Fruit fly (Drosophila melanogaster) whole organism, embryonic: ENCODE data around the gene Atg12.

ENCODE experiments used
- Adf1 ChIP-seq: fragments of 200-800 bp; sonication (Bioruptor generic); IDR thresholded peaks from 2 replicates; pipeline ENCODE4 v1.3.6; 2022; ENCODE audit warnings: missing biosample characterization, missing genetic modification characterization
- Antp ChIP-seq: fragments of 200-800 bp; sonication (Bioruptor generic); optimal IDR thresholded peaks from 3 replicates; lab custom pipeline; 2016; ENCODE audit warnings: missing biosample characterization, missing genetic modification characterization
- Asciz ChIP-seq: fragments of 200-800 bp; sonication (Bioruptor generic); optimal IDR thresholded peaks from 2 replicates; lab custom pipeline; 2017; ENCODE audit warnings: missing biosample characterization, mild to moderate bottlenecking, missing genetic modification characterization, missing genetic modification reagents
- Atf3 ChIP-seq: fragments of 200-800 bp; sonication (Bioruptor generic); optimal IDR thresholded peaks from 3 replicates; lab custom pipeline; 2016; ENCODE audit warnings: missing biosample characterization, missing genetic modification characterization
- CG10462 ChIP-seq: fragments of 200-800 bp; sonication (Bioruptor generic); optimal IDR thresholded peaks from 2 replicates; lab custom pipeline; 2016; ENCODE audit warnings: missing biosample characterization, missing genetic modification characterization
- CG13123 ChIP-seq: fragments of 200-800 bp; sonication (Bioruptor generic); optimal IDR thresholded peaks from 2 replicates; lab custom pipeline; 2016; ENCODE audit warnings: missing biosample characterization, missing genetic modification characterization
- CG1529 ChIP-seq: fragments of 200-800 bp; sonication (Bioruptor generic); optimal IDR thresholded peaks from 3 replicates; lab custom pipeline; 2018; ENCODE audit warnings: missing biosample characterization, missing genetic modification characterization
- CG15514 ChIP-seq: fragments of 200-800 bp; sonication (Bioruptor generic); optimal IDR thresholded peaks from 3 replicates; lab custom pipeline; 2017; ENCODE audit warnings: missing biosample characterization, missing genetic modification characterization, mild to moderate bottlenecking, moderate library complexity, missing genetic modification reagents
- CG1603 ChIP-seq: fragments of 200-800 bp; sonication (Bioruptor generic); optimal IDR thresholded peaks from 2 replicates; lab custom pipeline; 2019; ENCODE audit warnings: missing biosample characterization, mild to moderate bottlenecking, missing genetic modification characterization, moderate library complexity
- CG18262 ChIP-seq: fragments of 200-800 bp; optimal IDR thresholded peaks from 3 replicates; lab custom pipeline; 2019; ENCODE audit warnings: missing biosample characterization, mild to moderate bottlenecking, missing genetic modification characterization, moderate library complexity
- CG18764 ChIP-seq: fragments of 200-800 bp; sonication (Bioruptor generic); optimal IDR thresholded peaks from 3 replicates; lab custom pipeline; 2016; ENCODE audit warnings: missing biosample characterization, missing genetic modification characterization
- CG31388 ChIP-seq: fragments of 200-800 bp; sonication (Bioruptor generic); optimal IDR thresholded peaks from 2 replicates; lab custom pipeline; 2016; ENCODE audit warnings: missing biosample characterization, missing genetic modification characterization
- CG4617 ChIP-seq: fragments of 200-800 bp; sonication (Bioruptor generic); optimal IDR thresholded peaks from 3 replicates; lab custom pipeline; 2016; ENCODE audit warnings: missing biosample characterization, missing genetic modification characterization, borderline replicate concordance
- CG6689 ChIP-seq: fragments of 200-800 bp; sonication (Bioruptor generic); IDR thresholded peaks from 2 replicates; pipeline ENCODE4 v1.3.6; 2022; ENCODE audit warnings: missing biosample characterization, missing genetic modification characterization
- CG7928 ChIP-seq: fragments of 200-800 bp; sonication (Bioruptor generic); optimal IDR thresholded peaks from 2 replicates; lab custom pipeline; 2017; ENCODE audit warnings: missing biosample characterization, mild to moderate bottlenecking, missing genetic modification characterization
- CG8089 ChIP-seq: fragments of 200-800 bp; sonication (Bioruptor generic); optimal IDR thresholded peaks from 3 replicates; lab custom pipeline; 2016; ENCODE audit warnings: missing biosample characterization, missing genetic modification characterization
- CG8359 ChIP-seq: fragments of 200-800 bp; sonication (Bioruptor generic); optimal IDR thresholded peaks from 2 replicates; lab custom pipeline; 2017; ENCODE audit warnings: missing biosample characterization, mild to moderate bottlenecking, missing genetic modification characterization, borderline replicate concordance
- CG8478 ChIP-seq: fragments of >200 bp; optimal IDR thresholded peaks from 2 replicates; lab custom pipeline; 2018
- CG8944 ChIP-seq: fragments of 200-800 bp; sonication (Bioruptor generic); optimal IDR thresholded peaks from 3 replicates; lab custom pipeline; 2016; ENCODE audit warnings: missing biosample characterization, missing genetic modification characterization
- CG9876 ChIP-seq: fragments of 200-800 bp; sonication (Bioruptor generic); optimal IDR thresholded peaks from 2 replicates; lab custom pipeline; 2016; ENCODE audit warnings: missing biosample characterization, missing genetic modification characterization
- CHES-1-like ChIP-seq: fragments of 200-800 bp; sonication (Bioruptor generic); optimal IDR thresholded peaks from 2 replicates; lab custom pipeline; 2016; ENCODE audit warnings: missing biosample characterization, missing genetic modification characterization
- Dek ChIP-seq: fragments of 200-800 bp; sonication (Bioruptor generic); optimal IDR thresholded peaks from 3 replicates; lab custom pipeline; 2019; ENCODE audit warnings: missing biosample characterization, mild to moderate bottlenecking, missing genetic modification characterization, moderate library complexity
- Dip3 ChIP-seq: fragments of 200-800 bp; sonication (Bioruptor generic); optimal IDR thresholded peaks from 3 replicates; lab custom pipeline; 2016; ENCODE audit warnings: missing biosample characterization, missing genetic modification characterization
- Eip74EF ChIP-seq, 2 experiments: fragments of 200-800 bp in 1 of 2; fragments of >200 bp in 1 of 2; sonication (Bioruptor generic) in 1 of 2; optimal IDR thresholded peaks; 2 replicates each; lab custom pipeline; 2017 to 2019; ENCODE audit warnings: missing biosample characterization in 2 of 2, missing genetic modification characterization in 2 of 2, mild to moderate bottlenecking in 1 of 2, moderate library complexity in 1 of 2
- Fer3 ChIP-seq: fragments of 200-800 bp; sonication (Bioruptor generic); optimal IDR thresholded peaks from 2 replicates; lab custom pipeline; 2018; ENCODE audit warnings: missing biosample characterization, mild to moderate bottlenecking, missing genetic modification characterization, moderate library complexity
- GATAe ChIP-seq: fragments of 200-800 bp; sonication (Bioruptor generic); conservative IDR thresholded peaks from 2 replicates; pipeline ENCODE4 v1.3.6; 2022; ENCODE audit warnings: missing biosample characterization, missing genetic modification characterization
- Jarid2 ChIP-seq: fragments of 200-800 bp; sonication (Bioruptor generic); optimal IDR thresholded peaks from 3 replicates; lab custom pipeline; 2017; ENCODE audit warnings: mild to moderate bottlenecking, missing biosample characterization, missing genetic modification reagents, missing genetic modification characterization
- Pdp1 ChIP-seq, 2 experiments: fragments of 200-800 bp; sonication (Bioruptor generic); optimal IDR thresholded peaks; 3 replicates each; lab custom pipeline; 2016; ENCODE audit warnings: missing biosample characterization in 2 of 2, missing genetic modification characterization in 2 of 2, mild to moderate bottlenecking in 1 of 2, moderate library complexity in 1 of 2
- Poxn ChIP-seq: fragments of 200-800 bp; sonication (Bioruptor generic); IDR thresholded peaks from 2 replicates; pipeline ENCODE4 v1.3.6; 2022; ENCODE audit warnings: missing biosample characterization, missing genetic modification characterization
- Sox102F ChIP-seq: fragments of 200-800 bp; sonication (Bioruptor generic); optimal IDR thresholded peaks from 2 replicates; lab custom pipeline; 2018; ENCODE audit warnings: missing biosample characterization, mild to moderate bottlenecking, missing genetic modification characterization, moderate library complexity
- ap ChIP-seq: fragments of 200-800 bp; sonication (Bioruptor generic); IDR thresholded peaks from 2 replicates; pipeline ENCODE4 v1.3.6; 2022; ENCODE audit warnings: missing biosample characterization, missing genetic modification characterization
- bsh ChIP-seq, 2 experiments: fragments of 200-800 bp; sonication (Bioruptor generic); optimal IDR thresholded peaks; 2 replicates each; lab custom pipeline; 2017 to 2018; ENCODE audit warnings: mild to moderate bottlenecking in 2 of 2, missing biosample characterization in 2 of 2, missing genetic modification characterization in 2 of 2, moderate library complexity in 1 of 2
- emc ChIP-seq: fragments of 200-800 bp; sonication (Bioruptor generic); optimal IDR thresholded peaks from 2 replicates; lab custom pipeline; 2016; ENCODE audit warnings: missing biosample characterization, missing genetic modification characterization
- eyg ChIP-seq: fragments of 200-800 bp; sonication (Bioruptor generic); optimal IDR thresholded peaks from 3 replicates; lab custom pipeline; 2016; ENCODE audit warnings: missing biosample characterization, missing genetic modification characterization
- fd3F ChIP-seq: fragments of 200-800 bp; sonication (Bioruptor generic); optimal IDR thresholded peaks from 2 replicates; lab custom pipeline; 2018; ENCODE audit warnings: missing biosample characterization, mild to moderate bottlenecking, missing genetic modification characterization, moderate library complexity
- gce ChIP-seq: fragments of 200-800 bp; sonication (Bioruptor generic); IDR thresholded peaks from 3 replicates; pipeline ENCODE4 v1.3.6; 2022; ENCODE audit warnings: missing biosample characterization, missing genetic modification characterization
- hb ChIP-seq: fragments of 200-800 bp; sonication (Bioruptor generic); IDR thresholded peaks from 3 replicates; pipeline ENCODE4 v1.3.6; 2022; ENCODE audit warnings: missing biosample characterization, missing genetic modification characterization; ENCODE audit not compliant: partially characterized antibody
- hth ChIP-seq: fragments of >200 bp; optimal IDR thresholded peaks from 2 replicates; lab custom pipeline; 2017; ENCODE audit warnings: inconsistent platforms
- kni ChIP-seq: fragments of 200-800 bp; sonication (Bioruptor generic); optimal IDR thresholded peaks from 3 replicates; lab custom pipeline; 2017; ENCODE audit warnings: mild to moderate bottlenecking, missing biosample characterization, missing genetic modification reagents, missing genetic modification characterization
- lmd ChIP-seq: fragments of 200-800 bp; sonication (Bioruptor generic); IDR thresholded peaks from 2 replicates; pipeline ENCODE4 v1.3.6; 2022; ENCODE audit warnings: missing biosample characterization, missing genetic modification characterization
- p53 ChIP-seq: fragments of 200-800 bp; sonication (Bioruptor generic); optimal IDR thresholded peaks from 2 replicates; lab custom pipeline; 2016; ENCODE audit warnings: missing biosample characterization, missing genetic modification characterization
- scrt ChIP-seq: fragments of 200-800 bp; sonication (Bioruptor generic); optimal IDR thresholded peaks from 2 replicates; lab custom pipeline; 2018; ENCODE audit warnings: missing biosample characterization, mild to moderate bottlenecking, missing genetic modification characterization, moderate library complexity
- sd ChIP-seq: fragments of 200-800 bp; sonication (Bioruptor generic); optimal IDR thresholded peaks from 3 replicates; lab custom pipeline; 2018; ENCODE audit warnings: missing biosample characterization, mild to moderate bottlenecking, missing genetic modification characterization, moderate library complexity
- sqz ChIP-seq: fragments of 200-800 bp; sonication (Bioruptor generic); optimal IDR thresholded peaks from 3 replicates; lab custom pipeline; 2018; ENCODE audit warnings: missing biosample characterization, mild to moderate bottlenecking, missing genetic modification characterization
- stwl ChIP-seq: fragments of 200-800 bp; sonication (Bioruptor generic); optimal IDR thresholded peaks from 3 replicates; lab custom pipeline; 2018; ENCODE audit warnings: missing biosample characterization, mild to moderate bottlenecking, missing genetic modification characterization, moderate library complexity
- sug ChIP-seq: fragments of 200-800 bp; optimal IDR thresholded peaks from 2 replicates; lab custom pipeline; 2019; ENCODE audit warnings: missing biosample characterization, mild to moderate bottlenecking, missing genetic modification characterization, moderate library complexity
- toy ChIP-seq: fragments of 200-800 bp; sonication (Bioruptor generic); IDR thresholded peaks from 2 replicates; pipeline ENCODE4 v1.3.6; 2022; ENCODE audit warnings: missing biosample characterization, missing genetic modification characterization
- ttk ChIP-seq: fragments of 200-800 bp; sonication (Bioruptor generic); IDR thresholded peaks from 2 replicates; pipeline ENCODE4 v2.1.2; 2022; ENCODE audit warnings: missing biosample characterization, missing genetic modification characterization
- vfl ChIP-seq: fragments of 200-800 bp; sonication (Bioruptor generic); optimal IDR thresholded peaks from 2 replicates; lab custom pipeline; 2016; ENCODE audit warnings: missing biosample characterization, missing genetic modification characterization
- wor ChIP-seq: fragments of 200-800 bp; sonication (Bioruptor generic); IDR thresholded peaks from 2 replicates; pipeline ENCODE4 v1.3.6; 2022; ENCODE audit warnings: missing biosample characterization, missing genetic modification characterization

The Atg12 gene

dm6 chr3L:12115966-12116735, 20.6 kb upstream of the Atg12 start, which contains the start of gene vers (continued):
- TF ChIP-seq CG18764 (GFP tag; lab: Kevin White, UChicago) (no peak), GATAe (GFP tag; lab: Robert Waterston, UW) (no peak), Dip3 (GFP tag; lab: Kevin White, UChicago) (no peak), CG13123 (GFP tag; lab: Kevin White, UChicago) (no peak), CG8359 (no peak), CHES-1-like (GFP tag; lab: Kevin White, UChicago) (peak; percentile 59), Fer3 (tag; lab: Kevin White, UChicago) (no peak), hb (peak; percentile 84), CG10462 (GFP tag; lab: Kevin White, UChicago) (no peak), Poxn (GFP tag; lab: Robert Waterston, UW) (no peak), toy (no peak), Dek (tag; lab: Kevin White, UChicago) (no peak), CG18262 (tag; lab: Kevin White, UChicago) (no peak), sqz (GFP tag; lab: Kevin White, UChicago) (no peak), Pdp1 (GFP tag; optimal IDR thresholded peaks at IDR 0.05; lab: Kevin White, UChicago) (peak in 1 of 2 experiments; percentile 47), p53 (no peak), lmd (GFP tag; lab: Robert Waterston, UW) (no peak; the same call in 1 of the 2 replicates), emc (GFP tag; lab: Kevin White, UChicago) (no peak), Antp (GFP tag; lab: Kevin White, UChicago) (no peak), eyg (no peak), CG8478 (lab: Kevin White, UChicago) (no peak), sug (peak; percentile 3), Eip74EF (GFP tag; optimal IDR thresholded peaks at IDR 0.05; lab: Kevin White, UChicago) (no peak), CG15514 (peak; percentile 56), CG1603 (tag; lab: Kevin White, UChicago) (peak; percentile 70), Adf1 (no peak; the same call in 1 of the 2 replicates), vfl (GFP tag; lab: Kevin White, UChicago) (peak; percentile 12), CG7928 (GFP tag; lab: Kevin White, UChicago) (peak; percentile 92), ttk (GFP tag; lab: Robert Waterston, UW) (no peak), hth (lab: Kevin White, UChicago) (no peak), sd (tag; lab: Kevin White, UChicago) (no peak), CG4617 (GFP tag; lab: Kevin White, UChicago) (peak; percentile 82), fd3F (GFP tag; lab: Kevin White, UChicago) (no peak), CG31388 (no peak), CG1529 (GFP tag; lab: Kevin White, UChicago) (no peak), Atf3 (GFP tag; lab: Kevin White, UChicago) (no peak), CG8944 (GFP tag; lab: Kevin White, UChicago) (no peak), stwl (tag; lab: Kevin White, UChicago) (peak; percentile 96), Asciz (GFP tag; lab: Kevin White, UChicago) (no peak), bsh (GFP tag; optimal IDR thresholded peaks at IDR 0.05; lab: Kevin White, UChicago) (no peak), scrt (GFP tag; lab: Kevin White, UChicago) (no peak), Sox102F (GFP tag; lab: Kevin White, UChicago) (no peak), CG6689 (GFP tag; lab: Robert Waterston, UW) (no peak), gce (GFP tag; lab: Robert Waterston, UW) (no peak), CG8089 (GFP tag; lab: Kevin White, UChicago) (no peak), Jarid2 (no peak), ap (GFP tag; lab: Robert Waterston, UW) (no peak), wor (GFP tag; lab: Robert Waterston, UW) (no peak), CG9876 (GFP tag; lab: Kevin White, UChicago) (no peak), kni (GFP tag; lab: Kevin White, UChicago) (no peak)
